Worm (Caenorhabditis elegans) whole organism, mixed stage, embryonic: Measurements from ENCODE around the gene Y38F2AR.10.

Experiments used
- M03D4.4 ChIP-seq: sonication (generic microtip); optimal IDR thresholded peaks from 2 replicates; lab custom pipeline; 2017; ENCODE audit warnings: mild to moderate bottlenecking, missing genetic modification characterization, missing compliant biosample characterization
- bed-3 ChIP-seq: fragments of 200-800 bp; sonication (Bioruptor generic); optimal IDR thresholded peaks from 3 replicates; lab custom pipeline; 2018; ENCODE audit warnings: mild to moderate bottlenecking, missing genetic modification characterization, moderate library complexity, missing compliant biosample characterization
- blmp-1 ChIP-seq: fragments of 150-350 bp; optimal IDR thresholded peaks from 2 replicates; lab custom pipeline; 2014; ENCODE audit warnings: missing biosample characterization, missing genetic modification characterization
- ceh-39 ChIP-seq: fragments of 150-350 bp; optimal IDR thresholded peaks from 2 replicates; lab custom pipeline; 2014; ENCODE audit warnings: missing biosample characterization, missing genetic modification characterization
- ceh-43 ChIP-seq: fragments of 200-800 bp; sonication (Bioruptor generic); optimal IDR thresholded peaks from 2 replicates; lab custom pipeline; 2018; ENCODE audit warnings: mild to moderate bottlenecking, missing genetic modification characterization, moderate library complexity, missing compliant biosample characterization
- ceh-83 ChIP-seq: fragments of 200-800 bp; sonication (Bioruptor generic); optimal IDR thresholded peaks from 2 replicates; lab custom pipeline; 2018; ENCODE audit warnings: mild to moderate bottlenecking, missing genetic modification characterization, missing compliant biosample characterization
- ces-1 ChIP-seq: fragments of 150-350 bp; optimal IDR thresholded peaks from 2 replicates; lab custom pipeline; 2014; ENCODE audit warnings: missing biosample characterization, missing genetic modification reagents, missing genetic modification characterization
- cnd-1 ChIP-seq: fragments of 200-800 bp; sonication (Bioruptor generic); optimal IDR thresholded peaks from 2 replicates; lab custom pipeline; 2018; ENCODE audit warnings: mild to moderate bottlenecking, missing genetic modification characterization, missing compliant biosample characterization
- drap-1 ChIP-seq: fragments of 200-800 bp; sonication (Bioruptor generic); optimal IDR thresholded peaks from 3 replicates; lab custom pipeline; 2018; ENCODE audit warnings: mild to moderate bottlenecking, missing genetic modification characterization, missing compliant biosample characterization
- elt-1 ChIP-seq: sonication (generic microtip); optimal IDR thresholded peaks from 2 replicates; lab custom pipeline; 2017; ENCODE audit warnings: missing genetic modification characterization, mild to moderate bottlenecking, missing compliant biosample characterization, antibody characterized with exemption, moderate library complexity, borderline replicate concordance; ENCODE audit not compliant: insufficient read depth
- elt-3 ChIP-seq: fragments of 150-350 bp; optimal IDR thresholded peaks from 2 replicates; lab custom pipeline; 2014; ENCODE audit warnings: missing biosample characterization, missing genetic modification characterization
- flh-1 ChIP-seq: fragments of 200-800 bp; sonication (Bioruptor generic); optimal IDR thresholded peaks from 2 replicates; lab custom pipeline; 2018; ENCODE audit warnings: mild to moderate bottlenecking, missing genetic modification characterization, moderate library complexity, missing compliant biosample characterization
- ham-2 ChIP-seq: fragments of 200-800 bp; sonication (Bioruptor generic); optimal IDR thresholded peaks from 2 replicates; lab custom pipeline; 2018; ENCODE audit warnings: mild to moderate bottlenecking, missing genetic modification characterization, missing compliant biosample characterization
- hlh-1 ChIP-seq: fragments of 150-350 bp; optimal IDR thresholded peaks from 2 replicates; lab custom pipeline; 2014; ENCODE audit warnings: missing biosample characterization, missing genetic modification reagents, missing genetic modification characterization
- lin-13 ChIP-seq: fragments of 150-350 bp; optimal IDR thresholded peaks from 2 replicates; lab custom pipeline; 2014; ENCODE audit warnings: missing biosample characterization, missing genetic modification characterization
- lin-32 ChIP-seq: fragments of 200-800 bp; sonication (Bioruptor generic); optimal IDR thresholded peaks from 2 replicates; lab custom pipeline; 2018; ENCODE audit warnings: mild to moderate bottlenecking, missing genetic modification characterization, missing compliant biosample characterization
- lsy-2 ChIP-seq: fragments of 150-350 bp; optimal IDR thresholded peaks from 2 replicates; lab custom pipeline; 2014; ENCODE audit warnings: missing biosample characterization, missing genetic modification characterization
- mab-5 ChIP-seq: fragments of 150-350 bp; optimal IDR thresholded peaks from 2 replicates; lab custom pipeline; 2014; ENCODE audit warnings: missing biosample characterization, missing genetic modification characterization
- mep-1 ChIP-seq: fragments of 150-350 bp; optimal IDR thresholded peaks from 2 replicates; lab custom pipeline; 2017; ENCODE audit warnings: missing biosample characterization, missing genetic modification reagents, missing genetic modification characterization, inconsistent platforms
- mls-2 ChIP-seq: sonication (generic microtip); optimal IDR thresholded peaks from 2 replicates; lab custom pipeline; 2016; ENCODE audit warnings: mild to moderate bottlenecking, missing genetic modification characterization, moderate library complexity, missing compliant biosample characterization
- nhr-12 ChIP-seq: fragments of 150-350 bp; optimal IDR thresholded peaks from 2 replicates; lab custom pipeline; 2014; ENCODE audit warnings: missing biosample characterization, missing genetic modification characterization
- nhr-2 ChIP-seq: fragments of 150-350 bp; optimal IDR thresholded peaks from 2 replicates; lab custom pipeline; 2014; ENCODE audit warnings: missing biosample characterization, missing genetic modification characterization
- nhr-237 ChIP-seq: fragments of 150-350 bp; optimal IDR thresholded peaks from 2 replicates; lab custom pipeline; 2014; ENCODE audit warnings: missing biosample characterization, missing genetic modification characterization
- nhr-28 ChIP-seq: fragments of 150-350 bp; optimal IDR thresholded peaks from 2 replicates; lab custom pipeline; 2014; ENCODE audit warnings: missing biosample characterization, missing genetic modification characterization
- nhr-76 ChIP-seq: sonication (generic microtip); optimal IDR thresholded peaks from 2 replicates; lab custom pipeline; 2017; ENCODE audit warnings: missing biosample characterization, missing genetic modification characterization
- pha-4 ChIP-seq: fragments of 150-350 bp; optimal IDR thresholded peaks from 2 replicates; lab custom pipeline; 2018; ENCODE audit warnings: missing biosample characterization, missing genetic modification reagents, missing genetic modification characterization
- sem-2 ChIP-seq: fragments of 200-800 bp; sonication (Bioruptor generic); optimal IDR thresholded peaks from 2 replicates; lab custom pipeline; 2018; ENCODE audit warnings: mild to moderate bottlenecking, missing genetic modification characterization, missing compliant biosample characterization
- snpc-4 ChIP-seq: fragments of 150-350 bp; optimal IDR thresholded peaks from 2 replicates; lab custom pipeline; 2014; ENCODE audit warnings: missing biosample characterization, missing genetic modification characterization
- sptf-1 ChIP-seq: sonication (generic microtip); optimal IDR thresholded peaks from 2 replicates; lab custom pipeline; 2017; ENCODE audit warnings: mild to moderate bottlenecking, missing genetic modification characterization, moderate library complexity, missing compliant biosample characterization
- tbx-8 ChIP-seq: fragments of 200-800 bp; sonication (Bioruptor generic); optimal IDR thresholded peaks from 2 replicates; lab custom pipeline; 2018; ENCODE audit warnings: mild to moderate bottlenecking, missing genetic modification characterization, moderate library complexity, missing compliant biosample characterization
- unc-120 ChIP-seq: sonication (generic microtip); optimal IDR thresholded peaks from 2 replicates; lab custom pipeline; 2017; ENCODE audit warnings: missing genetic modification characterization, missing compliant biosample characterization; ENCODE audit not compliant: poor library complexity, severe bottlenecking
- unc-39 ChIP-seq: fragments of 150-350 bp; optimal IDR thresholded peaks from 2 replicates; lab custom pipeline; 2014; ENCODE audit warnings: missing biosample characterization, missing genetic modification characterization
- unc-62 ChIP-seq: fragments of 150-350 bp; optimal IDR thresholded peaks from 2 replicates; lab custom pipeline; 2014; ENCODE audit warnings: missing biosample characterization, missing genetic modification reagents, missing genetic modification characterization
- zip-8 ChIP-seq: fragments of 150-350 bp; optimal IDR thresholded peaks from 2 replicates; lab custom pipeline; 2014; ENCODE audit warnings: missing biosample characterization, missing genetic modification characterization
- ztf-11 ChIP-seq: fragments of 150-350 bp; optimal IDR thresholded peaks from 2 replicates; lab custom pipeline; 2014; ENCODE audit warnings: missing biosample characterization, missing genetic modification characterization

Gene Y38F2AR.10

DNA sequence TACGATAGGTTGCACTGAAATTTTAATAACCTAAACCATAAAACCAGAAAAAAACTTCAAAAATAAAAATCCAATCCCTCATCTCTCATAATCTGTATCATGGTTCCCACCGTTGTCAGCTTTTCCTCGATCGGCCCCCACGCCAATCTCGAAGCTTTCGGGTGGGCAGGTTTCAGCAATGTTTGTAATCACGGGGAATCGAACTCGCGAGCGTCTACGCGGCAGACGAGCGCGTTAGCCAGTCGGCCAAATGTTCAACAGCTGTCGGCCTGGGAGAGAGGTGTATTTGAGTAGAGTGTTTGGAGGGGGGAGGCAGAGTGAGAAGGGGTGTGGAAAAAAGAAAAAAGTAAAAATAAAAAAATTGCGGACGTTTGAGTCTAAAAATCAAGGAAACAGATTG is 9.1 kb upstream of the Y38F2AR.10 start:
- TF ChIP-seq zip-8 (tag; lab: Kevin White, UChicago) = no peak
- peak; percentile 90 for TF ChIP-seq sem-2 (GFP tag; lab: Kevin White, UChicago)
- peak; percentile 79 for TF ChIP-seq ztf-11 (tag; lab: Kevin White, UChicago)
- peak; percentile 89 for TF ChIP-seq ceh-43 (GFP tag; lab: Kevin White, UChicago)
- TF ChIP-seq unc-120 (tag; lab: Kevin White, UChicago) = peak; percentile 83
- TF ChIP-seq ceh-83 (GFP tag; lab: Kevin White, UChicago) = peak; percentile 95
- peak; percentile 95 for TF ChIP-seq hlh-1 (tag; lab: Kevin White, UChicago)
- peak; percentile 61 for TF ChIP-seq lin-13
- no peak for TF ChIP-seq nhr-76 (tag; lab: Kevin White, UChicago)
- peak; percentile 96 for TF ChIP-seq ham-2 (GFP tag; lab: Kevin White, UChicago)
- peak; percentile 65 for TF ChIP-seq unc-62 (GFP tag; lab: Kevin White, UChicago)
- TF ChIP-seq tbx-8 (GFP tag; lab: Kevin White, UChicago) = peak; percentile 80
- peak; percentile 95 for TF ChIP-seq M03D4.4 (tag; lab: Kevin White, UChicago)
- peak; percentile 42 for TF ChIP-seq pha-4 (tag; lab: Kevin White, UChicago)
- TF ChIP-seq lsy-2 (tag; lab: Kevin White, UChicago) = peak; percentile 65
- no peak for TF ChIP-seq snpc-4 (tag; lab: Kevin White, UChicago)
- peak; percentile 72 for TF ChIP-seq mep-1 (tag; lab: Kevin White, UChicago)
- TF ChIP-seq elt-1 (tag; lab: Kevin White, UChicago) = no peak
- peak; percentile 46 for TF ChIP-seq nhr-28 (tag; lab: Kevin White, UChicago)
- TF ChIP-seq nhr-12 (tag; lab: Kevin White, UChicago) = peak; percentile 46
- peak; percentile 40 for TF ChIP-seq ces-1 (GFP tag; lab: Kevin White, UChicago)
- peak; percentile 75 for TF ChIP-seq bed-3 (GFP tag; lab: Kevin White, UChicago)
- TF ChIP-seq nhr-2 = no peak
- TF ChIP-seq unc-39 = no peak
- peak; percentile 98 for TF ChIP-seq lin-32 (GFP tag; lab: Kevin White, UChicago)
- TF ChIP-seq blmp-1 (tag; lab: Kevin White, UChicago) = no peak
- peak; percentile 96 for TF ChIP-seq sptf-1 (tag; lab: Kevin White, UChicago)
- peak; percentile 51 for TF ChIP-seq nhr-237 (tag; lab: Kevin White, UChicago)
- TF ChIP-seq mls-2 = peak; percentile 95
- peak; percentile 95 for TF ChIP-seq drap-1 (GFP tag; lab: Kevin White, UChicago)
- TF ChIP-seq cnd-1 = peak; percentile 97
- TF ChIP-seq elt-3 (tag; lab: Kevin White, UChicago) = no peak
- TF ChIP-seq ceh-39 (tag; lab: Kevin White, UChicago) = peak; percentile 34
- TF ChIP-seq mab-5 (tag; lab: Kevin White, UChicago) = peak; percentile 63
- peak; percentile 73 for TF ChIP-seq flh-1 (GFP tag; lab: Kevin White, UChicago)

DNA sequence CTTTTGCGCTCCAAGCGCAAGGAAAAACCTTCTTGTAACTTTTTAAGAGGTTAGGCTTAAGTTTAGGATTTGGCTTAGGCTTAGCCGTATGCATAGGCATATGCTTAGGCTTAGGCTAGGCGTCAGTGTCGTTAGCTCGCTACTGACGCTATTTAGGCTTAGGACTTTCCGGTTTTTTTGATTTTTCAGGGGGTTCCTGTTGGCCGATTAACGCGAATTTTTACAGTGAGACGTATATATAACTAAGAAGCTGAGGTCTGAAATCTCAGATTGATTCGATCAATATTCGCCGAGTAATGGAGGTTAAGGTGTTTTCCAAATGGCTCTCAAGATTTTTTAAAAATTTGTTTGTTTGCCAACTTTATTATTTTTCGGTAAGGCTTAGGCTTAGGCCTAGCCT is 8.4 kb upstream of the Y38F2AR.10 start:
- TF ChIP-seq ztf-11 (tag; lab: Kevin White, UChicago) (no peak), ceh-39 (tag; lab: Kevin White, UChicago) (no peak), lin-32 (GFP tag; lab: Kevin White, UChicago) (no peak), bed-3 (GFP tag; lab: Kevin White, UChicago) (no peak), lin-13 (no peak), tbx-8 (GFP tag; lab: Kevin White, UChicago) (no peak), unc-120 (tag; lab: Kevin White, UChicago) (no peak)

DNA sequence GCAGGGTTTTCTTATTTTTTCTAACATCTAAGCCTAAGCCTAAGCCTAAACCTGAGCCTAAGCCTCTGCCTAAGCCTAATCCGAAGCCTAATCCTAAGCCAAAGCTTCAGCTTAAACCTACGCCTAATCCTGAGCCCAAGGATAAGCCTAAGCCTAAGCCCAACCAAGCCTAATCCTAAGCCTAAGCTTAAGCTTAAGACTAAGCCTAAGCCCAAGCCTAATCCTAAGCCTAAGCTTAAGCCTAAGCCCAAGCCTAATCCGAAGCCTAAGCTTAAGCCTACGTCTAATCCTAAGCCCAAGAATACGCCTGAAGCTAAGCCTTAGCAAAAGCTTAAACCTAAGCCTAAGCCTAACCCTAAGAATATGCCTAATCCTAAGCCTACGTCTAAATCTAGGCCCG is 4.1 kb upstream of the Y38F2AR.10 start:
- TF ChIP-seq lsy-2 (tag; lab: Kevin White, UChicago) (no peak), nhr-237 (tag; lab: Kevin White, UChicago) (no peak), elt-3 (tag; lab: Kevin White, UChicago) (no peak), hlh-1 (tag; lab: Kevin White, UChicago) (no peak), mep-1 (tag; lab: Kevin White, UChicago) (no peak), snpc-4 (tag; lab: Kevin White, UChicago) (no peak), unc-39 (no peak), blmp-1 (tag; lab: Kevin White, UChicago) (no peak), mab-5 (tag; lab: Kevin White, UChicago) (no peak), pha-4 (tag; lab: Kevin White, UChicago) (no peak), ztf-11 (tag; lab: Kevin White, UChicago) (no peak)
